Worm (Caenorhabditis elegans) whole organism, L1 larva: ENCODE results near the gene ccr-4.

Experiments
- ama-1 ChIP-seq: fragments of 150-350 bp; optimal IDR thresholded peaks from 2 replicates; lab custom pipeline; 2014
- ceh-90 ChIP-seq: sonication (generic microtip); optimal IDR thresholded peaks from 2 replicates; lab custom pipeline; 2016; ENCODE audit warnings: missing genetic modification characterization, missing compliant biosample characterization
- dpl-1 ChIP-seq, 3 experiments: fragments of 150-350 bp in 2 of 3; sonication (generic microtip) in 1 of 3; optimal IDR thresholded peaks; 2 replicates each; lab custom pipeline; 2014 to 2017; ENCODE audit warnings: missing biosample characterization in 3 of 3, missing genetic modification characterization in 3 of 3, missing genetic modification reagents in 3 of 3
- lin-13 ChIP-seq: fragments of 150-350 bp; optimal IDR thresholded peaks from 2 replicates; lab custom pipeline; 2014; ENCODE audit warnings: missing biosample characterization, missing genetic modification reagents, missing genetic modification characterization
- lsy-2 ChIP-seq, 2 experiments: fragments of 150-350 bp; optimal IDR thresholded peaks; 2 replicates each; lab custom pipeline; 2014; ENCODE audit warnings: missing biosample characterization in 2 of 2, missing genetic modification characterization in 2 of 2
- mab-9 ChIP-seq: fragments of 200-800 bp; sonication (Bioruptor generic); IDR thresholded peaks from 2 replicates; pipeline ENCODE4 v1.3.6; 2022; ENCODE audit warnings: missing genetic modification reagents, missing genetic modification characterization, missing compliant biosample characterization
- nhr-28 ChIP-seq: fragments of 150-350 bp; optimal IDR thresholded peaks from 2 replicates; lab custom pipeline; 2014; ENCODE audit warnings: missing biosample characterization, missing genetic modification characterization
- snpc-4 ChIP-seq: fragments of 150-350 bp; optimal IDR thresholded peaks from 2 replicates; lab custom pipeline; 2014; ENCODE audit warnings: missing biosample characterization, missing genetic modification characterization
- sup-37 ChIP-seq: fragments of 200-800 bp; sonication (Bioruptor generic); optimal IDR thresholded peaks from 2 replicates; lab custom pipeline; 2018; ENCODE audit warnings: mild to moderate bottlenecking, missing genetic modification characterization, missing compliant biosample characterization
- tbx-2 ChIP-seq: sonication (generic microtip); optimal IDR thresholded peaks from 2 replicates; lab custom pipeline; 2016; ENCODE audit warnings: missing genetic modification characterization, missing compliant biosample characterization
- unc-130 ChIP-seq: fragments of 150-350 bp; optimal IDR thresholded peaks from 2 replicates; lab custom pipeline; 2017; ENCODE audit warnings: missing biosample characterization, missing genetic modification characterization, inconsistent platforms
- zag-1 ChIP-seq: fragments of 150-350 bp; optimal IDR thresholded peaks from 2 replicates; lab custom pipeline; 2014; ENCODE audit warnings: missing biosample characterization, missing genetic modification characterization
- ztf-11 ChIP-seq, 2 experiments: sonication (generic microtip); optimal IDR thresholded peaks; 2 replicates each; lab custom pipeline; 2016 to 2017; ENCODE audit warnings: missing genetic modification characterization in 2 of 2, missing biosample characterization in 1 of 2, missing compliant biosample characterization in 1 of 2

DNA sequence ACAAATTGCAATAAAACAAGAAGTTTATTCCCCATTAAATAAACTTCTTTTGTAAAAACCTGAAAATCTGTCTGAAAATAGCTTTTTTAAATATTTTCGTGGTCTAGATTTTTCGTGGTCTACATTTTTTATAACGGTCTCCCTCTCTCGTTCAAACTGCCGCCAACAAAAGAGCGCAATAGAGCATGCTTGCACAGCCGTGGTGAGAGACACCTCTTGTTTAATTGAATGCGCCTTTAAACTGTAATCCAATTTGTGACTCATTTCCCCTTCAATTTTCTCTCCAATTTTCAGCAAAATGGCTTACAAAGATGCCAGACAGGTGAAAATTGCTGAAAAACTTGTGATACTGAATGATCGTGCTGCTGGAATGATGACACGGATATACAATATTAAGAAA, 42.8 kb downstream of the ccr-4 start, which contains the start of gene gex-3:
- TF ChIP-seq mab-9 (no peak), ztf-11 (tag; optimal IDR thresholded peaks at IDR 0.05; lab: Kevin White, UChicago) (peak in 1 of 2 experiments; percentile 59), dpl-1 (GFP tag; optimal IDR thresholded peaks at IDR 0.05; lab: Kevin White, UChicago) (peak; percentile 93 to 96 (median 96)), nhr-28 (no peak), unc-130 (tag; lab: Kevin White, UChicago) (peak; percentile 84), sup-37 (GFP tag; lab: Kevin White, UChicago) (no peak), lin-13 (GFP tag; lab: Kevin White, UChicago) (peak; percentile 89), lsy-2 (tag; optimal IDR thresholded peaks at IDR 0.05; lab: Kevin White, UChicago) (peak; percentile 92 to 96), ceh-90 (tag; lab: Kevin White, UChicago) (peak; percentile 15), zag-1 (tag; lab: Kevin White, UChicago) (peak; percentile 19), ama-1 (lab: Kevin White, UChicago) (no peak), tbx-2 (tag; lab: Kevin White, UChicago) (peak; percentile 78), snpc-4 (tag; lab: Kevin White, UChicago) (peak; percentile 67)
